Fruit fly (Drosophila melanogaster) whole organism: ENCODE measurements around the gene LeuRS.

Source experiments
- pan ChIP-seq: fragments of >200 bp; optimal IDR thresholded peaks from 2 replicates; lab custom pipeline; 2017
- usp ChIP-seq: fragments of >200 bp; optimal IDR thresholded peaks from 2 replicates; lab custom pipeline; 2017; ENCODE audit warnings: missing biosample characterization, missing genetic modification characterization, mixed read lengths

- TF ChIP-seq pan (lab: Kevin White, UChicago) (no peak), usp (no peak)
These were observed 30.7 kb upstream of the LeuRS start for dm6 chr2L:3545033-3545666.
